Fruit fly (Drosophila melanogaster) whole organism, prepupa: ENCODE results near the gene Gs2.
A peak's percentile ranks its signal among the peaks of the same experiment; 100 is the strongest.

Experiments used
- CG10631 ChIP-seq: fragments of 200-800 bp; sonication (Bioruptor generic); optimal IDR thresholded peaks from 2 replicates; lab custom pipeline; 2016; ENCODE audit warnings: missing biosample characterization, missing genetic modification characterization
- CG10669 ChIP-seq: fragments of 200-800 bp; sonication (Bioruptor generic); optimal IDR thresholded peaks from 3 replicates; lab custom pipeline; 2018; ENCODE audit warnings: missing biosample characterization, mild to moderate bottlenecking, missing genetic modification characterization, moderate library complexity
- CG11294 ChIP-seq: fragments of 200-800 bp; sonication (Bioruptor generic); IDR thresholded peaks from 2 replicates; pipeline ENCODE4 v1.3.6; 2022; ENCODE audit warnings: missing biosample characterization, missing genetic modification characterization
- CG11902 ChIP-seq: fragments of 200-800 bp; sonication (Bioruptor generic); optimal IDR thresholded peaks from 3 replicates; lab custom pipeline; 2016; ENCODE audit warnings: missing biosample characterization, missing genetic modification characterization
- CG15336 ChIP-seq: fragments of 200-800 bp; sonication (Bioruptor generic); IDR thresholded peaks from 2 replicates; pipeline ENCODE4 v1.3.6; 2022; ENCODE audit warnings: missing biosample characterization, missing genetic modification characterization
- CG16779 ChIP-seq: fragments of 200-800 bp; sonication (Bioruptor generic); optimal IDR thresholded peaks from 3 replicates; lab custom pipeline; 2017; ENCODE audit warnings: missing biosample characterization, mild to moderate bottlenecking, missing genetic modification characterization
- CG31627 ChIP-seq: fragments of 200-800 bp; sonication (Bioruptor generic); optimal IDR thresholded peaks from 3 replicates; lab custom pipeline; 2016; ENCODE audit warnings: missing biosample characterization, missing genetic modification characterization
- CG32006 ChIP-seq: fragments of 200-800 bp; sonication (Bioruptor generic); optimal IDR thresholded peaks from 3 replicates; lab custom pipeline; 2017; ENCODE audit warnings: missing biosample characterization, mild to moderate bottlenecking, missing genetic modification characterization
- CG34406 ChIP-seq: fragments of 200-800 bp; sonication (Bioruptor generic); optimal IDR thresholded peaks from 3 replicates; lab custom pipeline; 2016; ENCODE audit warnings: missing biosample characterization, missing genetic modification characterization
- CG3919 ChIP-seq: fragments of 200-800 bp; sonication (Bioruptor generic); optimal IDR thresholded peaks from 3 replicates; lab custom pipeline; 2016; ENCODE audit warnings: missing biosample characterization, missing genetic modification characterization
- CG6163 ChIP-seq: fragments of 200-800 bp; sonication (Bioruptor generic); IDR thresholded peaks from 3 replicates; pipeline ENCODE4 v1.3.6; 2022; ENCODE audit warnings: missing biosample characterization, missing genetic modification characterization
- CG6276 ChIP-seq: fragments of 200-800 bp; sonication (Bioruptor generic); optimal IDR thresholded peaks from 2 replicates; lab custom pipeline; 2017; ENCODE audit warnings: missing biosample characterization, mild to moderate bottlenecking, missing genetic modification characterization
- CG6792 ChIP-seq: fragments of 200-800 bp; sonication (Bioruptor generic); optimal IDR thresholded peaks from 3 replicates; lab custom pipeline; 2016; ENCODE audit warnings: missing biosample characterization, missing genetic modification characterization
- CG6854 ChIP-seq: fragments of 200-800 bp; sonication (Bioruptor generic); optimal IDR thresholded peaks from 2 replicates; lab custom pipeline; 2017; ENCODE audit warnings: missing biosample characterization, mild to moderate bottlenecking, missing genetic modification characterization
- CG8119 ChIP-seq: fragments of 200-800 bp; sonication (Bioruptor generic); IDR thresholded peaks from 3 replicates; pipeline ENCODE4 v1.3.6; 2022; ENCODE audit warnings: missing biosample characterization, missing genetic modification characterization
- CG8632 ChIP-seq: fragments of 200-800 bp; sonication (Bioruptor generic); optimal IDR thresholded peaks from 3 replicates; lab custom pipeline; 2016; ENCODE audit warnings: missing biosample characterization, missing genetic modification characterization
- CG9139 ChIP-seq: fragments of 200-800 bp; sonication (Bioruptor generic); optimal IDR thresholded peaks from 3 replicates; lab custom pipeline; 2017; ENCODE audit warnings: missing biosample characterization, mild to moderate bottlenecking, missing genetic modification characterization
- Eip75B ChIP-seq: fragments of 200-800 bp; sonication (Bioruptor generic); optimal IDR thresholded peaks from 3 replicates; lab custom pipeline; 2016; ENCODE audit warnings: missing biosample characterization, missing genetic modification characterization
- Eip93F ChIP-seq: fragments of 200-800 bp; sonication (Bioruptor generic); optimal IDR thresholded peaks from 2 replicates; lab custom pipeline; 2016; ENCODE audit warnings: missing biosample characterization, mild to moderate bottlenecking, missing genetic modification characterization
- Ets21C ChIP-seq: fragments of 200-800 bp; sonication (Bioruptor generic); optimal IDR thresholded peaks from 3 replicates; lab custom pipeline; 2016; ENCODE audit warnings: missing biosample characterization, missing genetic modification characterization
- Ets96B ChIP-seq: fragments of 200-800 bp; optimal IDR thresholded peaks from 2 replicates; lab custom pipeline; 2019; ENCODE audit warnings: missing biosample characterization, mild to moderate bottlenecking, missing genetic modification characterization, moderate library complexity
- Hr39 ChIP-seq: fragments of 200-800 bp; sonication (Bioruptor generic); optimal IDR thresholded peaks from 2 replicates; lab custom pipeline; 2016; ENCODE audit warnings: missing biosample characterization, missing genetic modification characterization
- Hr4 ChIP-seq: fragments of 200-800 bp; sonication (Bioruptor generic); optimal IDR thresholded peaks from 3 replicates; lab custom pipeline; 2016; ENCODE audit warnings: missing biosample characterization, missing genetic modification characterization
- OdsH ChIP-seq: fragments of 200-800 bp; sonication (Bioruptor generic); optimal IDR thresholded peaks from 3 replicates; lab custom pipeline; 2016; ENCODE audit warnings: missing biosample characterization, missing genetic modification characterization
- Sox102F ChIP-seq: fragments of 200-800 bp; sonication (Bioruptor generic); optimal IDR thresholded peaks from 2 replicates; lab custom pipeline; 2016; ENCODE audit warnings: missing biosample characterization, mild to moderate bottlenecking, missing genetic modification characterization
- Sox15 ChIP-seq: fragments of 200-800 bp; sonication (Bioruptor generic); optimal IDR thresholded peaks from 3 replicates; lab custom pipeline; 2016; ENCODE audit warnings: missing biosample characterization, missing genetic modification characterization
- acj6 ChIP-seq: fragments of 200-800 bp; sonication (Bioruptor generic); optimal IDR thresholded peaks from 3 replicates; lab custom pipeline; 2016; ENCODE audit warnings: missing biosample characterization, missing genetic modification characterization
- cyc ChIP-seq: fragments of 200-800 bp; sonication (Bioruptor generic); optimal IDR thresholded peaks from 3 replicates; lab custom pipeline; 2016; ENCODE audit warnings: missing biosample characterization, missing genetic modification characterization
- dac ChIP-seq: fragments of 200-800 bp; sonication (Bioruptor generic); optimal IDR thresholded peaks from 2 replicates; lab custom pipeline; 2017; ENCODE audit warnings: missing biosample characterization, mild to moderate bottlenecking, missing genetic modification characterization
- esn ChIP-seq: fragments of 200-800 bp; sonication (Bioruptor generic); optimal IDR thresholded peaks from 2 replicates; lab custom pipeline; 2016; ENCODE audit warnings: missing biosample characterization, mild to moderate bottlenecking, missing genetic modification characterization, moderate library complexity
- fd85E ChIP-seq: fragments of 200-800 bp; sonication (Bioruptor generic); optimal IDR thresholded peaks from 3 replicates; lab custom pipeline; 2016; ENCODE audit warnings: missing biosample characterization, missing genetic modification characterization
- fkh ChIP-seq: fragments of 200-800 bp; sonication (Bioruptor generic); optimal IDR thresholded peaks from 3 replicates; lab custom pipeline; 2017; ENCODE audit warnings: missing biosample characterization, mild to moderate bottlenecking, missing genetic modification characterization, moderate library complexity
- lz ChIP-seq: fragments of 200-800 bp; sonication (Bioruptor generic); optimal IDR thresholded peaks from 3 replicates; lab custom pipeline; 2016; ENCODE audit warnings: missing biosample characterization, missing genetic modification characterization
- net ChIP-seq: fragments of 200-800 bp; sonication (Bioruptor generic); optimal IDR thresholded peaks from 3 replicates; lab custom pipeline; 2016; ENCODE audit warnings: missing biosample characterization, missing genetic modification characterization
- pdm3 ChIP-seq: fragments of 200-800 bp; sonication (Bioruptor generic); optimal IDR thresholded peaks from 3 replicates; lab custom pipeline; 2016; ENCODE audit warnings: missing biosample characterization, missing genetic modification characterization
- ss ChIP-seq, 2 experiments: fragments of 200-800 bp; sonication (Bioruptor generic); optimal IDR thresholded peaks; 2 replicates in 1 of 2; 3 replicates in 1 of 2; lab custom pipeline; 2017 to 2018; ENCODE audit warnings: mild to moderate bottlenecking in 2 of 2, missing biosample characterization in 2 of 2, missing genetic modification characterization in 2 of 2, moderate library complexity in 1 of 2
- topi ChIP-seq: fragments of 200-800 bp; sonication (Bioruptor generic); optimal IDR thresholded peaks from 3 replicates; lab custom pipeline; 2016; ENCODE audit warnings: missing biosample characterization, missing genetic modification characterization

Gene Gs2

dm6 chrX:11452846-11453391 is 30.3 kb downstream of the Gs2 start (continued):
- TF ChIP-seq dac (GFP tag; lab: Kevin White, UChicago) = peak; percentile 88
- TF ChIP-seq CG8119 (GFP tag; lab: Robert Waterston, UW) = peak; percentile 92
- peak; percentile 93 for TF ChIP-seq CG15336 (GFP tag; lab: Robert Waterston, UW)
- peak; percentile 71 for TF ChIP-seq CG34406
- TF ChIP-seq OdsH (GFP tag; lab: Kevin White, UChicago) = peak; percentile 77
- TF ChIP-seq CG16779 (tag; lab: Kevin White, UChicago) = peak; percentile 82
- peak; percentile 62 for TF ChIP-seq CG31627 (GFP tag; lab: Kevin White, UChicago)
- peak; percentile 68 to 77 for TF ChIP-seq ss (GFP tag; optimal IDR thresholded peaks at IDR 0.05; lab: Kevin White, UChicago)
- peak; percentile 73 for TF ChIP-seq CG9139
- no peak for TF ChIP-seq Eip93F (GFP tag; lab: Kevin White, UChicago)
- TF ChIP-seq Hr4 (GFP tag; lab: Kevin White, UChicago) = peak; percentile 94
- peak; percentile 41 for TF ChIP-seq Sox15
- TF ChIP-seq fd85E = peak; percentile 56
- peak; percentile 80 for TF ChIP-seq topi (GFP tag; lab: Kevin White, UChicago)
- TF ChIP-seq acj6 = peak; percentile 87
- peak; percentile 88 for TF ChIP-seq net (GFP tag; lab: Kevin White, UChicago)
- TF ChIP-seq fkh = no peak
- peak; percentile 91 for TF ChIP-seq CG32006 (GFP tag; lab: Kevin White, UChicago)
- TF ChIP-seq CG6792 (GFP tag; lab: Kevin White, UChicago) = peak; percentile 74
- TF ChIP-seq lz (GFP tag; lab: Kevin White, UChicago) = peak; percentile 75
- TF ChIP-seq cyc (GFP tag; lab: Kevin White, UChicago) = peak; percentile 70
- TF ChIP-seq CG6854 (GFP tag; lab: Kevin White, UChicago) = no peak
- TF ChIP-seq CG10631 (GFP tag; lab: Kevin White, UChicago) = peak; percentile 84
- TF ChIP-seq Ets21C (GFP tag; lab: Kevin White, UChicago) = peak; percentile 56
- TF ChIP-seq, all 60 proteins: peak for 55

- TF ChIP-seq Ets21C (GFP tag; lab: Kevin White, UChicago) (no peak), esn (no peak), CG6276 (GFP tag; lab: Kevin White, UChicago) (no peak), pdm3 (GFP tag; lab: Kevin White, UChicago) (no peak), CG8632 (GFP tag; lab: Kevin White, UChicago) (no peak), Hr4 (GFP tag; lab: Kevin White, UChicago) (no peak), topi (GFP tag; lab: Kevin White, UChicago) (no peak), CG3919 (GFP tag; lab: Kevin White, UChicago) (no peak), lz (GFP tag; lab: Kevin White, UChicago) (no peak), CG11902 (GFP tag; lab: Kevin White, UChicago) (no peak), CG10669 (GFP tag; lab: Kevin White, UChicago) (no peak), OdsH (GFP tag; lab: Kevin White, UChicago) (no peak), Eip75B (GFP tag; lab: Kevin White, UChicago) (no peak), CG6163 (GFP tag; lab: Robert Waterston, UW) (no peak), cyc (GFP tag; lab: Kevin White, UChicago) (no peak), Ets96B (tag; lab: Kevin White, UChicago) (no peak), Hr39 (GFP tag; lab: Kevin White, UChicago) (no peak), Sox102F (no peak), CG11294 (GFP tag; lab: Robert Waterston, UW) (no peak)
These were observed 31.0 kb downstream of the Gs2 start for dm6 chrX:11453638-11454037.
